Worm (Caenorhabditis elegans): Measurements from ENCODE around the gene daf-42.

- TF ChIP-seq W03F9.2 (tag; optimal IDR thresholded peaks at IDR 0.05) (no peak), him-1 (tag; optimal IDR thresholded peaks at IDR 0.05) (no peak), dao-5 (tag; optimal IDR thresholded peaks at IDR 0.05) (no peak)
These were observed 17.7 kb downstream of the daf-42 start, which contains the start of gene sqst-2 for ce11 chrIV:7328918-7329317.
